Fruit fly (Drosophila melanogaster) whole organism, prepupa: ENCODE measurements around the gene CG16965.

Source experiments
- Blimp-1 ChIP-seq: fragments of 200-800 bp; sonication (Bioruptor generic); optimal IDR thresholded peaks from 3 replicates; lab custom pipeline; 2017; ENCODE audit warnings: missing biosample characterization, missing genetic modification characterization, mild to moderate bottlenecking, moderate library complexity, missing genetic modification reagents
- CG10631 ChIP-seq: fragments of 200-800 bp; sonication (Bioruptor generic); optimal IDR thresholded peaks from 2 replicates; lab custom pipeline; 2016; ENCODE audit warnings: missing biosample characterization, missing genetic modification characterization
- CG10669 ChIP-seq: fragments of 200-800 bp; sonication (Bioruptor generic); optimal IDR thresholded peaks from 3 replicates; lab custom pipeline; 2018; ENCODE audit warnings: missing biosample characterization, mild to moderate bottlenecking, missing genetic modification characterization, moderate library complexity
- CG11762 ChIP-seq: fragments of 200-800 bp; sonication (Bioruptor generic); optimal IDR thresholded peaks from 3 replicates; lab custom pipeline; 2016; ENCODE audit warnings: missing biosample characterization, missing genetic modification characterization; ENCODE audit not compliant: insufficient read depth
- CG15336 ChIP-seq: fragments of 200-800 bp; sonication (Bioruptor generic); IDR thresholded peaks from 2 replicates; pipeline ENCODE4 v1.3.6; 2022; ENCODE audit warnings: missing biosample characterization, missing genetic modification characterization
- CG1621 ChIP-seq: fragments of 200-800 bp; sonication (Bioruptor generic); optimal IDR thresholded peaks from 3 replicates; lab custom pipeline; 2018; ENCODE audit warnings: missing biosample characterization, mild to moderate bottlenecking, missing genetic modification characterization
- CG3032 ChIP-seq: fragments of 200-800 bp; optimal IDR thresholded peaks from 2 replicates; lab custom pipeline; 2019; ENCODE audit warnings: missing biosample characterization, mild to moderate bottlenecking, missing genetic modification characterization, moderate library complexity
- CG31627 ChIP-seq: fragments of 200-800 bp; sonication (Bioruptor generic); optimal IDR thresholded peaks from 3 replicates; lab custom pipeline; 2016; ENCODE audit warnings: missing biosample characterization, missing genetic modification characterization
- CG32006 ChIP-seq: fragments of 200-800 bp; sonication (Bioruptor generic); optimal IDR thresholded peaks from 3 replicates; lab custom pipeline; 2017; ENCODE audit warnings: missing biosample characterization, mild to moderate bottlenecking, missing genetic modification characterization
- CG34406 ChIP-seq: fragments of 200-800 bp; sonication (Bioruptor generic); optimal IDR thresholded peaks from 3 replicates; lab custom pipeline; 2016; ENCODE audit warnings: missing biosample characterization, missing genetic modification characterization
- CG4318 ChIP-seq: fragments of 200-800 bp; sonication (Bioruptor generic); optimal IDR thresholded peaks from 3 replicates; lab custom pipeline; 2017; ENCODE audit warnings: missing biosample characterization, mild to moderate bottlenecking, missing genetic modification characterization
- CG6276 ChIP-seq: fragments of 200-800 bp; sonication (Bioruptor generic); optimal IDR thresholded peaks from 2 replicates; lab custom pipeline; 2017; ENCODE audit warnings: missing biosample characterization, mild to moderate bottlenecking, missing genetic modification characterization
- CG6808 ChIP-seq: fragments of 200-800 bp; sonication (Bioruptor generic); optimal IDR thresholded peaks from 3 replicates; lab custom pipeline; 2017; ENCODE audit warnings: missing biosample characterization, missing genetic modification characterization, mild to moderate bottlenecking, moderate library complexity, missing genetic modification reagents
- CG6854 ChIP-seq: fragments of 200-800 bp; sonication (Bioruptor generic); optimal IDR thresholded peaks from 2 replicates; lab custom pipeline; 2017; ENCODE audit warnings: missing biosample characterization, mild to moderate bottlenecking, missing genetic modification characterization
- CG7368 ChIP-seq: fragments of 200-800 bp; sonication (Bioruptor generic); optimal IDR thresholded peaks from 3 replicates; lab custom pipeline; 2016; ENCODE audit warnings: missing biosample characterization, missing genetic modification characterization
- CG8119 ChIP-seq: fragments of 200-800 bp; sonication (Bioruptor generic); IDR thresholded peaks from 3 replicates; pipeline ENCODE4 v1.3.6; 2022; ENCODE audit warnings: missing biosample characterization, missing genetic modification characterization
- CG8319 ChIP-seq: fragments of 200-800 bp; sonication (Bioruptor generic); optimal IDR thresholded peaks from 3 replicates; lab custom pipeline; 2016; ENCODE audit warnings: missing biosample characterization, missing genetic modification characterization
- CG9139 ChIP-seq: fragments of 200-800 bp; sonication (Bioruptor generic); optimal IDR thresholded peaks from 3 replicates; lab custom pipeline; 2017; ENCODE audit warnings: missing biosample characterization, mild to moderate bottlenecking, missing genetic modification characterization
- Eip75B ChIP-seq: fragments of 200-800 bp; sonication (Bioruptor generic); optimal IDR thresholded peaks from 3 replicates; lab custom pipeline; 2016; ENCODE audit warnings: missing biosample characterization, missing genetic modification characterization
- Eip78C ChIP-seq: fragments of 200-800 bp; sonication (Bioruptor generic); peaks from one replicate; lab custom pipeline; 2016; ENCODE audit warnings: missing biosample characterization, missing genetic modification characterization
- Eip93F ChIP-seq: fragments of 200-800 bp; sonication (Bioruptor generic); optimal IDR thresholded peaks from 2 replicates; lab custom pipeline; 2016; ENCODE audit warnings: missing biosample characterization, mild to moderate bottlenecking, missing genetic modification characterization
- Ets21C ChIP-seq: fragments of 200-800 bp; sonication (Bioruptor generic); optimal IDR thresholded peaks from 3 replicates; lab custom pipeline; 2016; ENCODE audit warnings: missing biosample characterization, missing genetic modification characterization
- Ets96B ChIP-seq: fragments of 200-800 bp; optimal IDR thresholded peaks from 2 replicates; lab custom pipeline; 2019; ENCODE audit warnings: missing biosample characterization, mild to moderate bottlenecking, missing genetic modification characterization, moderate library complexity
- Gug ChIP-seq: fragments of 200-800 bp; sonication (Bioruptor generic); IDR thresholded peaks from 2 replicates; pipeline ENCODE4 v1.3.6; 2022; ENCODE audit warnings: missing biosample characterization, missing genetic modification characterization
- Hr38 ChIP-seq: sonication (Bioruptor generic); optimal IDR thresholded peaks from 2 replicates; lab custom pipeline; 2016; ENCODE audit warnings: missing biosample characterization, missing genetic modification characterization
- Hr4 ChIP-seq: fragments of 200-800 bp; sonication (Bioruptor generic); optimal IDR thresholded peaks from 3 replicates; lab custom pipeline; 2016; ENCODE audit warnings: missing biosample characterization, missing genetic modification characterization
- Lpt ChIP-seq: fragments of 200-800 bp; sonication (Bioruptor generic); optimal IDR thresholded peaks from 3 replicates; lab custom pipeline; 2016; ENCODE audit warnings: missing biosample characterization, missing genetic modification characterization
- Met ChIP-seq: fragments of 200-800 bp; sonication (Bioruptor generic); optimal IDR thresholded peaks from 3 replicates; lab custom pipeline; 2016; ENCODE audit warnings: missing biosample characterization, missing genetic modification characterization
- OdsH ChIP-seq: fragments of 200-800 bp; sonication (Bioruptor generic); optimal IDR thresholded peaks from 3 replicates; lab custom pipeline; 2016; ENCODE audit warnings: missing biosample characterization, missing genetic modification characterization
- Smox ChIP-seq: fragments of 200-800 bp; sonication (Bioruptor generic); optimal IDR thresholded peaks from 3 replicates; lab custom pipeline; 2016; ENCODE audit warnings: missing biosample characterization, missing genetic modification characterization
- Sox102F ChIP-seq: fragments of 200-800 bp; sonication (Bioruptor generic); optimal IDR thresholded peaks from 2 replicates; lab custom pipeline; 2016; ENCODE audit warnings: missing biosample characterization, mild to moderate bottlenecking, missing genetic modification characterization
- Sox14 ChIP-seq: fragments of 200-800 bp; sonication (Bioruptor generic); optimal IDR thresholded peaks from 3 replicates; lab custom pipeline; 2016; ENCODE audit warnings: missing biosample characterization, missing genetic modification characterization
- Sox15 ChIP-seq: fragments of 200-800 bp; sonication (Bioruptor generic); optimal IDR thresholded peaks from 3 replicates; lab custom pipeline; 2016; ENCODE audit warnings: missing biosample characterization, missing genetic modification characterization
- achi ChIP-seq: fragments of 200-800 bp; sonication (Bioruptor generic); optimal IDR thresholded peaks from 3 replicates; lab custom pipeline; 2016; ENCODE audit warnings: missing biosample characterization, missing genetic modification characterization
- acj6 ChIP-seq: fragments of 200-800 bp; sonication (Bioruptor generic); optimal IDR thresholded peaks from 3 replicates; lab custom pipeline; 2016; ENCODE audit warnings: missing biosample characterization, missing genetic modification characterization
- cyc ChIP-seq: fragments of 200-800 bp; sonication (Bioruptor generic); optimal IDR thresholded peaks from 3 replicates; lab custom pipeline; 2016; ENCODE audit warnings: missing biosample characterization, missing genetic modification characterization
- dac ChIP-seq: fragments of 200-800 bp; sonication (Bioruptor generic); optimal IDR thresholded peaks from 2 replicates; lab custom pipeline; 2017; ENCODE audit warnings: missing biosample characterization, mild to moderate bottlenecking, missing genetic modification characterization
- esn ChIP-seq: fragments of 200-800 bp; sonication (Bioruptor generic); optimal IDR thresholded peaks from 2 replicates; lab custom pipeline; 2016; ENCODE audit warnings: missing biosample characterization, mild to moderate bottlenecking, missing genetic modification characterization, moderate library complexity
- net ChIP-seq: fragments of 200-800 bp; sonication (Bioruptor generic); optimal IDR thresholded peaks from 3 replicates; lab custom pipeline; 2016; ENCODE audit warnings: missing biosample characterization, missing genetic modification characterization
- pdm3 ChIP-seq: fragments of 200-800 bp; sonication (Bioruptor generic); optimal IDR thresholded peaks from 3 replicates; lab custom pipeline; 2016; ENCODE audit warnings: missing biosample characterization, missing genetic modification characterization
- salr ChIP-seq, 2 experiments: fragments of 200-800 bp; sonication (Bioruptor generic); optimal IDR thresholded peaks; 3 replicates each; lab custom pipeline; 2016 to 2018; ENCODE audit warnings: missing biosample characterization in 2 of 2, missing genetic modification characterization in 2 of 2, mild to moderate bottlenecking in 1 of 2
- spab ChIP-seq: fragments of 200-800 bp; sonication (Bioruptor generic); optimal IDR thresholded peaks from 2 replicates; lab custom pipeline; 2017; ENCODE audit warnings: missing biosample characterization, mild to moderate bottlenecking, missing genetic modification characterization, missing genetic modification reagents
- ss ChIP-seq, 2 experiments: fragments of 200-800 bp; sonication (Bioruptor generic); optimal IDR thresholded peaks; 2 replicates in 1 of 2; 3 replicates in 1 of 2; lab custom pipeline; 2017 to 2018; ENCODE audit warnings: mild to moderate bottlenecking in 2 of 2, missing biosample characterization in 2 of 2, missing genetic modification characterization in 2 of 2, moderate library complexity in 1 of 2
- svp ChIP-seq: fragments of 200-800 bp; sonication (Bioruptor generic); peaks from one replicate; lab custom pipeline; 2016; ENCODE audit warnings: missing biosample characterization, missing genetic modification characterization
- topi ChIP-seq: fragments of 200-800 bp; sonication (Bioruptor generic); optimal IDR thresholded peaks from 3 replicates; lab custom pipeline; 2016; ENCODE audit warnings: missing biosample characterization, missing genetic modification characterization
- vri ChIP-seq: fragments of 200-800 bp; sonication (Bioruptor generic); optimal IDR thresholded peaks from 3 replicates; lab custom pipeline; 2016; ENCODE audit warnings: missing biosample characterization, mild to moderate bottlenecking, missing genetic modification characterization

Gene CG16965

dm6 chr2L:12010100-12010876 lies 28.9 kb downstream of the CG16965 start (continued):
- no peak for TF ChIP-seq CG6808
- no peak for TF ChIP-seq CG3032 (tag; lab: Kevin White, UChicago)
- TF ChIP-seq CG8119, result no peak
- TF ChIP-seq Smox (GFP tag; lab: Kevin White, UChicago), result no peak
- TF ChIP-seq CG9139 (GFP tag; lab: Kevin White, UChicago), result peak; percentile 31
- no peak for TF ChIP-seq spab (GFP tag; lab: Kevin White, UChicago)
- TF ChIP-seq CG6854 (GFP tag; lab: Kevin White, UChicago), result peak; percentile 67
- TF ChIP-seq cyc, result no peak
- no peak for TF ChIP-seq acj6 (GFP tag; lab: Kevin White, UChicago)
- TF ChIP-seq Eip93F, result no peak
- no peak for TF ChIP-seq OdsH (GFP tag; lab: Kevin White, UChicago)
- peak; percentile 56 for TF ChIP-seq Sox14
- TF ChIP-seq CG6276 (GFP tag; lab: Kevin White, UChicago), result peak; percentile 17
- no peak for TF ChIP-seq Ets21C
- peak; percentile 69 for TF ChIP-seq Lpt (GFP tag; lab: Kevin White, UChicago)
- TF ChIP-seq Eip75B (GFP tag; lab: Kevin White, UChicago), result peak; percentile 9
- peak; percentile 88 for TF ChIP-seq CG1621
- no peak for TF ChIP-seq Sox102F (GFP tag; lab: Kevin White, UChicago)
- TF ChIP-seq Eip78C (GFP tag; lab: Kevin White, UChicago), result peak; percentile 68
- peak; percentile 91 for TF ChIP-seq svp (GFP tag; lab: Kevin White, UChicago)

- peak; percentile 90 for TF ChIP-seq Sox14
- peak; percentile 93 for TF ChIP-seq Hr4
- TF ChIP-seq Gug (GFP tag; lab: Robert Waterston, UW), result no peak
- peak; percentile 91 for TF ChIP-seq CG10631 (GFP tag; lab: Kevin White, UChicago)
- TF ChIP-seq CG1621, result peak; percentile 82
- peak; percentile 87 for TF ChIP-seq CG11762 (GFP tag; lab: Kevin White, UChicago)
- peak; percentile 86 for TF ChIP-seq Sox15 (GFP tag; lab: Kevin White, UChicago)
- TF ChIP-seq CG6808, result peak; percentile 96
- peak; percentile 89 for TF ChIP-seq pdm3
- peak; percentile 88 for TF ChIP-seq CG8319 (GFP tag; lab: Kevin White, UChicago)
- peak; percentile 87 for TF ChIP-seq CG4318
- TF ChIP-seq Eip78C (GFP tag; lab: Kevin White, UChicago), result peak; percentile 97
- TF ChIP-seq CG3032 (tag; lab: Kevin White, UChicago), result peak; percentile 95
- peak; percentile 93 for TF ChIP-seq Ets96B
- peak; percentile 83 for TF ChIP-seq net (GFP tag; lab: Kevin White, UChicago)
- TF ChIP-seq CG32006 (GFP tag; lab: Kevin White, UChicago), result peak; percentile 93
- peak; percentile 48 for TF ChIP-seq Hr38 (GFP tag; lab: Kevin White, UChicago)
- TF ChIP-seq CG31627, result peak; percentile 88
- TF ChIP-seq acj6 (GFP tag; lab: Kevin White, UChicago), result peak; percentile 90
- TF ChIP-seq dac (GFP tag; lab: Kevin White, UChicago), result peak; percentile 78
- peak; percentile 86 for TF ChIP-seq Sox102F (GFP tag; lab: Kevin White, UChicago)
- peak; percentile 55 to 89 for TF ChIP-seq salr (GFP tag; optimal IDR thresholded peaks at IDR 0.05; lab: Kevin White, UChicago)
- peak; percentile 71 for TF ChIP-seq Ets21C
- TF ChIP-seq topi (GFP tag; lab: Kevin White, UChicago), result peak; percentile 92
- no peak for TF ChIP-seq CG15336 (GFP tag; lab: Robert Waterston, UW)
- peak; percentile 93 for TF ChIP-seq CG10669 (GFP tag; lab: Kevin White, UChicago)
- peak; percentile 90 for TF ChIP-seq spab (GFP tag; lab: Kevin White, UChicago)
- peak; percentile 91 for TF ChIP-seq Met (GFP tag; lab: Kevin White, UChicago)
- TF ChIP-seq vri (GFP tag; lab: Kevin White, UChicago), result no peak
- TF ChIP-seq CG34406 (GFP tag; lab: Kevin White, UChicago), result peak; percentile 91
- TF ChIP-seq CG6276 (GFP tag; lab: Kevin White, UChicago), result peak; percentile 95
- peak; percentile 88 to 94 for TF ChIP-seq ss (GFP tag; optimal IDR thresholded peaks at IDR 0.05; lab: Kevin White, UChicago)
- TF ChIP-seq Blimp-1 (GFP tag; lab: Kevin White, UChicago), result peak; percentile 79
- TF ChIP-seq Eip93F, result no peak
- TF ChIP-seq achi (GFP tag; lab: Kevin White, UChicago), result peak; percentile 91
- peak; percentile 93 for TF ChIP-seq esn (GFP tag; lab: Kevin White, UChicago)
- peak; percentile 82 for TF ChIP-seq CG7368
Measured at dm6 chr2L:12010877-12011666, 29.7 kb downstream of the CG16965 start.
